Worm (Caenorhabditis elegans) whole organism, L1 larva: Measurements from ENCODE around the gene maph-9.

ENCODE experiments used
- C16A3.4 ChIP-seq: fragments of 150-350 bp; optimal IDR thresholded peaks from 2 replicates; lab custom pipeline; 2014; ENCODE audit warnings: missing biosample characterization, missing genetic modification characterization
- F16B12.6 ChIP-seq: fragments of 150-350 bp; optimal IDR thresholded peaks from 2 replicates; lab custom pipeline; 2014; ENCODE audit warnings: missing biosample characterization, missing genetic modification characterization
- aly-2 ChIP-seq: fragments of 150-350 bp; optimal IDR thresholded peaks from 2 replicates; lab custom pipeline; 2014; ENCODE audit warnings: missing biosample characterization, missing genetic modification characterization
- blmp-1 ChIP-seq: fragments of 150-350 bp; optimal IDR thresholded peaks from 2 replicates; lab custom pipeline; 2014; ENCODE audit warnings: missing biosample characterization, missing genetic modification characterization
- ceh-8 ChIP-seq: fragments of 200-800 bp; sonication (Bioruptor generic); optimal IDR thresholded peaks from 2 replicates; lab custom pipeline; 2018; ENCODE audit warnings: mild to moderate bottlenecking, missing genetic modification characterization, moderate library complexity, missing compliant biosample characterization
- ceh-82 ChIP-seq, 3 experiments: fragments of 150-350 bp in 1 of 3; sonication (generic microtip) in 2 of 3; optimal IDR thresholded peaks; 2 replicates each; lab custom pipeline; 2014 to 2017; ENCODE audit warnings: missing biosample characterization in 3 of 3, missing genetic modification characterization in 3 of 3
- dpl-1 ChIP-seq, 3 experiments: fragments of 150-350 bp in 2 of 3; sonication (generic microtip) in 1 of 3; optimal IDR thresholded peaks; 2 replicates each; lab custom pipeline; 2014 to 2017; ENCODE audit warnings: missing biosample characterization in 3 of 3, missing genetic modification characterization in 3 of 3, missing genetic modification reagents in 3 of 3
- dsc-1 ChIP-seq: sonication (generic microtip); optimal IDR thresholded peaks from 2 replicates; lab custom pipeline; 2016; ENCODE audit warnings: mild to moderate bottlenecking, missing genetic modification characterization, missing compliant biosample characterization
- efl-1 ChIP-seq, 4 experiments: fragments of 150-350 bp; optimal IDR thresholded peaks in 3 of 4; peaks in 1 of 4; 1 replicate in 1 of 4; 2 replicates in 3 of 4; lab custom pipeline; 2014; ENCODE audit warnings: missing biosample characterization in 2 of 4, missing genetic modification characterization in 2 of 4, missing genetic modification reagents in 2 of 4
- egl-13 ChIP-seq: sonication (generic microtip); optimal IDR thresholded peaks from 2 replicates; lab custom pipeline; 2016; ENCODE audit warnings: missing genotype, missing genetic modification reagents, missing genetic modification characterization, missing compliant biosample characterization
- egl-27 ChIP-seq, 2 experiments: fragments of 150-350 bp in 1 of 2; sonication (generic microtip); optimal IDR thresholded peaks; 3 replicates each; lab custom pipeline; 2017 to 2018; ENCODE audit warnings: missing biosample characterization in 2 of 2, missing genetic modification characterization in 2 of 2, missing genetic modification reagents in 2 of 2
- elt-2 ChIP-seq: sonication (generic microtip); optimal IDR thresholded peaks from 2 replicates; lab custom pipeline; 2016; ENCODE audit warnings: missing genetic modification characterization, mild to moderate bottlenecking, inconsistent platforms, missing compliant biosample characterization, missing genetic modification reagents
- elt-3 ChIP-seq, 6 experiments: fragments of 150-350 bp in 1 of 6; sonication (generic microtip); optimal IDR thresholded peaks; 2 replicates each; lab custom pipeline; 2017 to 2018; ENCODE audit warnings: missing biosample characterization in 6 of 6, missing genetic modification characterization in 6 of 6, inconsistent platforms in 1 of 6
- fkh-10 ChIP-seq: sonication (generic microtip); optimal IDR thresholded peaks from 2 replicates; lab custom pipeline; 2017; ENCODE audit warnings: missing biosample characterization, missing genetic modification reagents, missing genetic modification characterization
- fkh-4 ChIP-seq: sonication (generic microtip); optimal IDR thresholded peaks from 2 replicates; lab custom pipeline; 2016; ENCODE audit warnings: missing compliant biosample characterization, missing genetic modification characterization, borderline replicate concordance
- fkh-8 ChIP-seq: sonication (generic microtip); optimal IDR thresholded peaks from 2 replicates; lab custom pipeline; 2016; ENCODE audit warnings: mild to moderate bottlenecking, missing genetic modification characterization, missing compliant biosample characterization
- jun-1 ChIP-seq: fragments of 150-350 bp; optimal IDR thresholded peaks from 2 replicates; lab custom pipeline; 2014; ENCODE audit warnings: missing biosample characterization, missing genetic modification reagents, missing genetic modification characterization
- lin-14 ChIP-seq: fragments of 200-800 bp; sonication (Bioruptor generic); optimal IDR thresholded peaks from 2 replicates; lab custom pipeline; 2018; ENCODE audit warnings: mild to moderate bottlenecking, missing genetic modification characterization, moderate library complexity, missing compliant biosample characterization
- lin-15B ChIP-seq: fragments of 150-350 bp; sonication (generic microtip); optimal IDR thresholded peaks from 3 replicates; lab custom pipeline; 2014; ENCODE audit warnings: missing biosample characterization, missing genetic modification characterization
- lin-35 ChIP-seq, 2 experiments: fragments of 150-350 bp; optimal IDR thresholded peaks; 2 replicates each; lab custom pipeline; 2014; ENCODE audit warnings: missing biosample characterization in 2 of 2, missing genetic modification characterization in 2 of 2, missing genetic modification reagents in 2 of 2
- lin-39 ChIP-seq: fragments of 150-350 bp; optimal IDR thresholded peaks from 2 replicates; lab custom pipeline; 2014; ENCODE audit warnings: missing biosample characterization, missing genetic modification reagents, missing genetic modification characterization
- lir-3 ChIP-seq: sonication (generic microtip); optimal IDR thresholded peaks from 2 replicates; lab custom pipeline; 2016; ENCODE audit warnings: mild to moderate bottlenecking, missing genetic modification characterization, moderate library complexity, missing compliant biosample characterization; ENCODE audit not compliant: poor library complexity
- lsy-2 ChIP-seq, 2 experiments: fragments of 150-350 bp; optimal IDR thresholded peaks; 2 replicates each; lab custom pipeline; 2014; ENCODE audit warnings: missing biosample characterization in 2 of 2, missing genetic modification characterization in 2 of 2
- mdl-1 ChIP-seq, 2 experiments: fragments of 150-350 bp; optimal IDR thresholded peaks; 2 replicates each; lab custom pipeline; 2014 to 2017; ENCODE audit warnings: missing biosample characterization in 2 of 2, missing genetic modification characterization in 2 of 2, inconsistent platforms in 1 of 2
- mep-1 ChIP-seq: fragments of 150-350 bp; optimal IDR thresholded peaks from 2 replicates; lab custom pipeline; 2014; ENCODE audit warnings: missing biosample characterization, missing genetic modification characterization
- nhr-12 ChIP-seq: sonication (generic microtip); optimal IDR thresholded peaks from 2 replicates; lab custom pipeline; 2017; ENCODE audit warnings: missing biosample characterization, missing genetic modification characterization
- nhr-20 ChIP-seq: sonication (generic microtip); optimal IDR thresholded peaks from 2 replicates; lab custom pipeline; 2016; ENCODE audit warnings: mild to moderate bottlenecking, missing genetic modification characterization, missing compliant biosample characterization
- nhr-47 ChIP-seq: sonication (generic microtip); optimal IDR thresholded peaks from 2 replicates; lab custom pipeline; 2016; ENCODE audit warnings: mild to moderate bottlenecking, missing genetic modification characterization, moderate library complexity, missing compliant biosample characterization
- nhr-71 ChIP-seq: sonication (generic microtip); optimal IDR thresholded peaks from 2 replicates; lab custom pipeline; 2016; ENCODE audit warnings: mild to moderate bottlenecking, missing genetic modification characterization, moderate library complexity, missing compliant biosample characterization
- nhr-76 ChIP-seq: sonication (generic microtip); optimal IDR thresholded peaks from 2 replicates; lab custom pipeline; 2017; ENCODE audit warnings: missing biosample characterization, missing genetic modification characterization
- nhr-85 ChIP-seq: sonication (generic microtip); peaks from one replicate; lab custom pipeline; 2016; ENCODE audit warnings: missing genetic modification characterization, inconsistent platforms, missing compliant biosample characterization
- pag-3 ChIP-seq: sonication (generic microtip); optimal IDR thresholded peaks from 2 replicates; lab custom pipeline; 2017; ENCODE audit warnings: missing genetic modification characterization, mild to moderate bottlenecking, missing compliant biosample characterization, antibody characterized with exemption, borderline replicate concordance; ENCODE audit not compliant: insufficient read depth
- rnt-1 ChIP-seq: sonication (generic microtip); optimal IDR thresholded peaks from 2 replicates; lab custom pipeline; 2016; ENCODE audit warnings: mild to moderate bottlenecking, missing genetic modification characterization, moderate library complexity, missing compliant biosample characterization
- snu-23 ChIP-seq: sonication (generic microtip); optimal IDR thresholded peaks from 2 replicates; lab custom pipeline; 2016; ENCODE audit warnings: missing genetic modification characterization, missing compliant biosample characterization
- sox-4 ChIP-seq: sonication (generic microtip); optimal IDR thresholded peaks from 2 replicates; lab custom pipeline; 2016; ENCODE audit warnings: missing genetic modification characterization, missing compliant biosample characterization
- sptf-1 ChIP-seq: fragments of 150-350 bp; optimal IDR thresholded peaks from 2 replicates; lab custom pipeline; 2014; ENCODE audit warnings: missing biosample characterization, missing genetic modification characterization
- swsn-7 ChIP-seq: sonication (generic microtip); optimal IDR thresholded peaks from 2 replicates; lab custom pipeline; 2016; ENCODE audit warnings: missing genetic modification characterization, missing compliant biosample characterization
- tbx-2 ChIP-seq: sonication (generic microtip); optimal IDR thresholded peaks from 2 replicates; lab custom pipeline; 2016; ENCODE audit warnings: missing genetic modification characterization, missing compliant biosample characterization
- unc-130 ChIP-seq: fragments of 150-350 bp; optimal IDR thresholded peaks from 2 replicates; lab custom pipeline; 2017; ENCODE audit warnings: missing biosample characterization, missing genetic modification characterization, inconsistent platforms
- vab-15 ChIP-seq: sonication (generic microtip); optimal IDR thresholded peaks from 2 replicates; lab custom pipeline; 2017; ENCODE audit warnings: missing genotype, mild to moderate bottlenecking, missing genetic modification characterization, missing compliant biosample characterization
- xbp-1 ChIP-seq: sonication (generic microtip); optimal IDR thresholded peaks from 2 replicates; lab custom pipeline; 2016; ENCODE audit warnings: missing genetic modification characterization, missing compliant biosample characterization
- ztf-4 ChIP-seq: fragments of 150-350 bp; optimal IDR thresholded peaks from 2 replicates; lab custom pipeline; 2014; ENCODE audit warnings: missing biosample characterization, missing genetic modification characterization

Gene maph-9

ce11 chrIV:7131780-7132179 is 24.6 kb upstream of the maph-9 start, which contains the start of gene grsp-3:
grsp-3 (minus strand) TSS chrIV:7131928.
- TF ChIP-seq fkh-4 (tag; lab: Kevin White, UChicago) (no peak), xbp-1 (tag; lab: Kevin White, UChicago) (no peak), dpl-1 (GFP tag; optimal IDR thresholded peaks at IDR 0.05; lab: Kevin White, UChicago) (peak in 1 of 3 experiments; percentile 26), lir-3 (tag; lab: Kevin White, UChicago) (no peak), nhr-85 (tag; lab: Kevin White, UChicago) (peak; percentile 89), vab-15 (tag; lab: Kevin White, UChicago) (no peak), sox-4 (tag; lab: Kevin White, UChicago) (no peak), nhr-12 (tag; lab: Kevin White, UChicago) (no peak), unc-130 (peak; percentile 39), snu-23 (GFP tag; lab: Kevin White, UChicago) (peak; percentile 57), fkh-8 (tag; lab: Kevin White, UChicago) (no peak), fkh-10 (GFP tag; lab: Kevin White, UChicago) (no peak), lsy-2 (tag; optimal IDR thresholded peaks at IDR 0.05; lab: Kevin White, UChicago) (peak; percentile 1 to 33), elt-2 (tag; lab: Kevin White, UChicago) (no peak), mep-1 (peak; percentile 39), sptf-1 (no peak), lin-35 (GFP tag; optimal IDR thresholded peaks at IDR 0.05; lab: Kevin White, UChicago) (peak in 1 of 2 experiments; percentile 43), blmp-1 (tag; lab: Kevin White, UChicago) (peak; percentile 80), rnt-1 (peak; percentile 7), pag-3 (tag; lab: Kevin White, UChicago) (no peak), egl-13 (tag; lab: Kevin White, UChicago) (no peak), ztf-4 (no peak), ceh-8 (GFP tag; lab: Kevin White, UChicago) (no peak), nhr-71 (tag; lab: Kevin White, UChicago) (peak; percentile 59), elt-3 (tag; optimal IDR thresholded peaks at IDR 0.05; lab: Kevin White, UChicago) (peak in 2 of 6 experiments; percentile 59 to 95), dsc-1 (tag; lab: Kevin White, UChicago) (no peak), lin-39 (tag; lab: Kevin White, UChicago) (no peak), lin-14 (GFP tag; lab: Kevin White, UChicago) (peak; percentile 60), nhr-20 (tag; lab: Kevin White, UChicago) (peak; percentile 60), tbx-2 (tag; lab: Kevin White, UChicago) (peak; percentile 18), mdl-1 (tag; optimal IDR thresholded peaks at IDR 0.05; lab: Kevin White, UChicago) (peak in 1 of 2 experiments; percentile 32)

DNA sequence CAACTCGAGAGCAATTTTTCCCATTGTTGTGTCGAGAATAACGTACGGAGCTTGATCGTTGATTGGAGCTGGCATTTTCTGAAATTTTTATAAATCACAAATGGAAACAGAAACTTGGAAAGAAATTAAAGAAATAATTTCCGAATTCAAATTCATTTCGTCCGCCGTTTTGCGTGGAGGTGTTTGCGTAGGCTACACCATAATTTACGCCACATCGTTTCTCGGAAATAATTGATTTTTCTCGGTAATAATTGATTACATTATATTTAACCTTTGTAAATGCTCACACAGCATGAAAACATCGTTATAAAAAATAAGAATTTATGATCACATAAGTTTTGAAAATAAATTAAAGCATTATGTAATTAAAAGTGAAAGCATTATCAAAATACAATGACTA is 23.3 kb upstream of the maph-9 start, which contains the start of gene cyn-12:
cyn-12 (minus strand) TSS at position 78 of the 400 bp plus-strand sequence.
- TF ChIP-seq C16A3.4 (tag; lab: Kevin White, UChicago) (no peak), snu-23 (GFP tag; lab: Kevin White, UChicago) (peak; percentile 55), aly-2 (tag; lab: Kevin White, UChicago) (no peak), unc-130 (peak; percentile 52), jun-1 (tag; lab: Kevin White, UChicago) (no peak), mdl-1 (tag; optimal IDR thresholded peaks at IDR 0.05; lab: Kevin White, UChicago) (no peak), nhr-85 (tag; lab: Kevin White, UChicago) (no peak), lin-15B (peak; percentile 7), nhr-47 (tag; lab: Kevin White, UChicago) (peak; percentile 52), F16B12.6 (peak; percentile 85), tbx-2 (tag; lab: Kevin White, UChicago) (peak; percentile 6), nhr-76 (tag; lab: Kevin White, UChicago) (no peak), nhr-20 (tag; lab: Kevin White, UChicago) (peak; percentile 38), efl-1 (optimal IDR thresholded peaks at IDR 0.05; lab: Kevin White, UChicago) (peak; percentile 15 to 52), efl-1 (GFP tag; optimal IDR thresholded peaks at IDR 0.05 in 1 of 2; lab: Kevin White, UChicago) (peak; percentile 52 to 93), dpl-1 (GFP tag; optimal IDR thresholded peaks at IDR 0.05; lab: Kevin White, UChicago) (peak in 2 of 3 experiments; percentile 48 to 58), lin-35 (GFP tag; optimal IDR thresholded peaks at IDR 0.05; lab: Kevin White, UChicago) (peak; percentile 19 to 46), lin-39 (tag; lab: Kevin White, UChicago) (no peak), ceh-82 (tag; optimal IDR thresholded peaks at IDR 0.05; lab: Kevin White, UChicago) (no peak), lsy-2 (tag; optimal IDR thresholded peaks at IDR 0.05; lab: Kevin White, UChicago) (peak; percentile 41 to 55), egl-27 (tag; optimal IDR thresholded peaks at IDR 0.05; lab: Kevin White, UChicago) (no peak), swsn-7 (tag; lab: Kevin White, UChicago) (peak; percentile 31), nhr-71 (tag; lab: Kevin White, UChicago) (peak; percentile 56), lin-14 (GFP tag; lab: Kevin White, UChicago) (peak; percentile 11)
